Worm (Caenorhabditis elegans) whole organism, mixed stage, embryonic: ENCODE results near the gene F49F1.14.

Source experiments
- ces-1 ChIP-seq: fragments of 150-350 bp; optimal IDR thresholded peaks from 2 replicates; lab custom pipeline; 2014; ENCODE audit warnings: missing biosample characterization, missing genetic modification reagents, missing genetic modification characterization
- lin-13 ChIP-seq: fragments of 150-350 bp; optimal IDR thresholded peaks from 2 replicates; lab custom pipeline; 2014; ENCODE audit warnings: missing biosample characterization, missing genetic modification characterization

- TF ChIP-seq ces-1 (GFP tag; lab: Kevin White, UChicago): no peak
- no peak for TF ChIP-seq lin-13 (tag; lab: Kevin White, UChicago)
Observed at ce11 chrIV:4115634-4116033, 3.3 kb upstream of the F49F1.14 start, which contains the start of the genes F49F1.4 and F49F1.2.
